Fruit fly (Drosophila melanogaster) whole organism, embryonic: Measurements from ENCODE around the gene CG14237.
A peak's percentile ranks its signal among the peaks of the same experiment; 100 is the strongest.

Experiments
- B-H1 ChIP-seq: fragments of 200-800 bp; sonication (Bioruptor generic); IDR thresholded peaks from 3 replicates; pipeline ENCODE4 v1.3.6; 2022; ENCODE audit warnings: missing biosample characterization, missing genetic modification characterization
- BEAF-32 ChIP-seq: fragments of 200-800 bp; sonication (Bioruptor generic); optimal IDR thresholded peaks from 3 replicates; lab custom pipeline; 2017; ENCODE audit warnings: missing biosample characterization, missing genetic modification characterization, mild to moderate bottlenecking, moderate library complexity, missing genetic modification reagents
- CG11695 ChIP-seq: fragments of 200-800 bp; sonication (Bioruptor generic); IDR thresholded peaks from 3 replicates; pipeline ENCODE4 v1.3.6; 2022; ENCODE audit warnings: missing biosample characterization, missing genetic modification characterization
- CG13894 ChIP-seq: fragments of 200-800 bp; sonication (Bioruptor generic); optimal IDR thresholded peaks from 3 replicates; lab custom pipeline; 2018; ENCODE audit warnings: missing biosample characterization, mild to moderate bottlenecking, missing genetic modification characterization, moderate library complexity
- CG15269 ChIP-seq: fragments of 200-800 bp; sonication (Bioruptor generic); optimal IDR thresholded peaks from 2 replicates; lab custom pipeline; 2018; ENCODE audit warnings: missing biosample characterization, mild to moderate bottlenecking, missing genetic modification characterization, moderate library complexity
- CG15514 ChIP-seq: fragments of 200-800 bp; sonication (Bioruptor generic); optimal IDR thresholded peaks from 3 replicates; lab custom pipeline; 2017; ENCODE audit warnings: missing biosample characterization, missing genetic modification characterization, mild to moderate bottlenecking, moderate library complexity, missing genetic modification reagents
- CG17385 ChIP-seq: fragments of 200-800 bp; sonication (Bioruptor generic); optimal IDR thresholded peaks from 3 replicates; lab custom pipeline; 2018; ENCODE audit warnings: missing biosample characterization, mild to moderate bottlenecking, missing genetic modification characterization
- CG18599 ChIP-seq: fragments of 200-800 bp; sonication (Bioruptor generic); optimal IDR thresholded peaks from 3 replicates; lab custom pipeline; 2017; ENCODE audit warnings: missing biosample characterization, missing genetic modification characterization, mild to moderate bottlenecking, moderate library complexity, missing genetic modification reagents
- CG2120 ChIP-seq: fragments of 200-800 bp; sonication (Bioruptor generic); optimal IDR thresholded peaks from 3 replicates; lab custom pipeline; 2016; ENCODE audit warnings: missing biosample characterization, missing genetic modification characterization
- CG30403 ChIP-seq: fragments of 200-800 bp; sonication (Bioruptor generic); optimal IDR thresholded peaks from 3 replicates; lab custom pipeline; 2016; ENCODE audit warnings: missing biosample characterization, missing genetic modification characterization
- CG3281 ChIP-seq: fragments of 200-800 bp; sonication (Bioruptor generic); optimal IDR thresholded peaks from 3 replicates; lab custom pipeline; 2017; ENCODE audit warnings: missing biosample characterization, mild to moderate bottlenecking, missing genetic modification characterization
- CG34224 ChIP-seq: fragments of 200-800 bp; sonication (Bioruptor generic); IDR thresholded peaks from 3 replicates; pipeline ENCODE4 v1.3.6; 2022; ENCODE audit warnings: missing biosample characterization, missing genetic modification characterization; ENCODE audit not compliant: partially characterized antibody
- CG34422 ChIP-seq: fragments of 200-800 bp; sonication (Bioruptor generic); IDR thresholded peaks from 3 replicates; pipeline ENCODE4 v1.3.6; 2022; ENCODE audit warnings: missing biosample characterization, missing genetic modification characterization
- CG3838 ChIP-seq: fragments of 200-800 bp; sonication (Bioruptor generic); optimal IDR thresholded peaks from 3 replicates; lab custom pipeline; 2016; ENCODE audit warnings: missing biosample characterization, missing genetic modification characterization
- CG4424 ChIP-seq: fragments of 200-800 bp; sonication (Bioruptor generic); optimal IDR thresholded peaks from 3 replicates; lab custom pipeline; 2016; ENCODE audit warnings: missing biosample characterization, missing genetic modification characterization
- CG4820 ChIP-seq: fragments of 200-800 bp; sonication (Bioruptor generic); optimal IDR thresholded peaks from 3 replicates; lab custom pipeline; 2016; ENCODE audit warnings: missing biosample characterization, missing genetic modification characterization
- Deaf1 ChIP-seq: fragments of 200-800 bp; optimal IDR thresholded peaks from 3 replicates; lab custom pipeline; 2019; ENCODE audit warnings: missing biosample characterization, mild to moderate bottlenecking, missing genetic modification characterization, moderate library complexity
- Fer1 ChIP-seq: fragments of 200-800 bp; sonication (Bioruptor generic); optimal IDR thresholded peaks from 2 replicates; lab custom pipeline; 2017; ENCODE audit warnings: missing biosample characterization, mild to moderate bottlenecking, missing genetic modification characterization
- Fer3 ChIP-seq: fragments of 200-800 bp; sonication (Bioruptor generic); optimal IDR thresholded peaks from 2 replicates; lab custom pipeline; 2018; ENCODE audit warnings: missing biosample characterization, mild to moderate bottlenecking, missing genetic modification characterization, moderate library complexity
- HHEX ChIP-seq: fragments of 200-800 bp; sonication (Bioruptor generic); optimal IDR thresholded peaks from 3 replicates; lab custom pipeline; 2017; ENCODE audit warnings: missing biosample characterization, mild to moderate bottlenecking, missing genetic modification characterization, missing genetic modification reagents
- Hey ChIP-seq: fragments of 200-800 bp; sonication (Bioruptor generic); optimal IDR thresholded peaks from 3 replicates; lab custom pipeline; 2018; ENCODE audit warnings: missing biosample characterization, mild to moderate bottlenecking, missing genetic modification characterization
- Hr51 ChIP-seq, 2 experiments: fragments of 200-800 bp; sonication (Bioruptor generic); optimal IDR thresholded peaks; 2 replicates in 1 of 2; 3 replicates in 1 of 2; lab custom pipeline; 2016 to 2018; ENCODE audit warnings: missing biosample characterization in 2 of 2, missing genetic modification characterization in 2 of 2, mild to moderate bottlenecking in 1 of 2, moderate library complexity in 1 of 2
- Meics ChIP-seq: fragments of 200-800 bp; sonication (Bioruptor generic); optimal IDR thresholded peaks from 2 replicates; lab custom pipeline; 2017; ENCODE audit warnings: missing biosample characterization, mild to moderate bottlenecking, missing genetic modification characterization
- Oli ChIP-seq: fragments of 200-800 bp; sonication (Bioruptor generic); optimal IDR thresholded peaks from 2 replicates; lab custom pipeline; 2018; ENCODE audit warnings: missing biosample characterization, mild to moderate bottlenecking, missing genetic modification characterization, moderate library complexity
- Sox102F ChIP-seq: fragments of 200-800 bp; sonication (Bioruptor generic); optimal IDR thresholded peaks from 2 replicates; lab custom pipeline; 2018; ENCODE audit warnings: missing biosample characterization, mild to moderate bottlenecking, missing genetic modification characterization, moderate library complexity
- Xbp1 ChIP-seq: fragments of 200-800 bp; sonication (Bioruptor generic); optimal IDR thresholded peaks from 3 replicates; lab custom pipeline; 2016; ENCODE audit warnings: missing biosample characterization, mild to moderate bottlenecking, missing genetic modification characterization
- abd-A ChIP-seq: fragments of 200-800 bp; sonication (Bioruptor generic); optimal IDR thresholded peaks from 3 replicates; lab custom pipeline; 2019; ENCODE audit warnings: missing biosample characterization, mild to moderate bottlenecking, missing genetic modification characterization, moderate library complexity
- chinmo ChIP-seq: fragments of 200-800 bp; sonication (Bioruptor generic); IDR thresholded peaks from 4 replicates; pipeline ENCODE4 v1.3.6; 2022; ENCODE audit warnings: missing biosample characterization, missing genetic modification characterization; ENCODE audit not compliant: partially characterized antibody
- crol ChIP-seq: fragments of 200-800 bp; sonication (Bioruptor generic); IDR thresholded peaks from 2 replicates; pipeline ENCODE4 v1.3.6; 2022; ENCODE audit warnings: missing biosample characterization, missing genetic modification characterization
- cwo ChIP-seq: fragments of 200-800 bp; sonication (Bioruptor generic); optimal IDR thresholded peaks from 3 replicates; lab custom pipeline; 2017; ENCODE audit warnings: missing biosample characterization, missing genetic modification characterization, mild to moderate bottlenecking, moderate library complexity, missing genetic modification reagents
- dysf ChIP-seq: fragments of 200-800 bp; sonication (Bioruptor generic); IDR thresholded peaks from 3 replicates; pipeline ENCODE4 v1.3.6; 2022; ENCODE audit warnings: missing biosample characterization, missing genetic modification characterization
- ems ChIP-seq: fragments of 200-800 bp; sonication (Bioruptor generic); optimal IDR thresholded peaks from 3 replicates; lab custom pipeline; 2016; ENCODE audit warnings: missing biosample characterization, missing genetic modification characterization
- hkb ChIP-seq, 2 experiments: fragments of 200-800 bp in 1 of 2; fragments of >200 bp in 1 of 2; sonication (Bioruptor generic) in 1 of 2; IDR thresholded peaks in 1 of 2; optimal IDR thresholded peaks in 1 of 2; 2 replicates each; pipeline versions ENCODE4 v1.3.6 to Lab custom; 2017 to 2022; ENCODE audit warnings: missing biosample characterization in 1 of 2, missing genetic modification characterization in 1 of 2
- klu ChIP-seq: fragments of 200-800 bp; sonication (Bioruptor generic); IDR thresholded peaks from 2 replicates; pipeline ENCODE4 v1.3.6; 2022; ENCODE audit warnings: missing biosample characterization, missing genetic modification characterization
- lab ChIP-seq: fragments of 200-800 bp; sonication (Bioruptor generic); optimal IDR thresholded peaks from 3 replicates; lab custom pipeline; 2017; ENCODE audit warnings: missing biosample characterization, missing genetic modification characterization, mild to moderate bottlenecking, moderate library complexity, missing genetic modification reagents
- lbe ChIP-seq: fragments of 200-800 bp; sonication (Bioruptor generic); optimal IDR thresholded peaks from 2 replicates; lab custom pipeline; 2016; ENCODE audit warnings: missing biosample characterization, mild to moderate bottlenecking, missing genetic modification characterization
- lmd ChIP-seq: fragments of 200-800 bp; sonication (Bioruptor generic); IDR thresholded peaks from 2 replicates; pipeline ENCODE4 v1.3.6; 2022; ENCODE audit warnings: missing biosample characterization, missing genetic modification characterization
- mirr ChIP-seq: fragments of 200-800 bp; sonication (Bioruptor generic); optimal IDR thresholded peaks from 3 replicates; lab custom pipeline; 2018; ENCODE audit warnings: missing biosample characterization, mild to moderate bottlenecking, missing genetic modification characterization
- nmo ChIP-seq: fragments of 200-800 bp; sonication (Bioruptor generic); optimal IDR thresholded peaks from 2 replicates; lab custom pipeline; 2018; ENCODE audit warnings: missing biosample characterization, mild to moderate bottlenecking, missing genetic modification characterization, moderate library complexity
- otp ChIP-seq: fragments of 200-800 bp; sonication (Bioruptor generic); IDR thresholded peaks from 3 replicates; pipeline ENCODE4, ENCODE4 v1.3.6; 2022; ENCODE audit warnings: missing biosample characterization, missing genetic modification characterization
- pan ChIP-seq, 4 experiments: fragments of >200 bp in 3 of 4; fragments of 200-800 bp in 1 of 4; sonication (Bioruptor generic) in 1 of 4; optimal IDR thresholded peaks in 3 of 4; IDR thresholded peaks in 1 of 4; 2 replicates each; pipeline versions ENCODE4 v1.3.6 to Lab custom; 2017 to 2022; ENCODE audit warnings: missing biosample characterization in 2 of 4, missing genetic modification characterization in 2 of 4, mixed read lengths in 1 of 4
- phol ChIP-seq: fragments of 200-800 bp; sonication (Bioruptor generic); optimal IDR thresholded peaks from 3 replicates; lab custom pipeline; 2018; ENCODE audit warnings: missing biosample characterization, mild to moderate bottlenecking, missing genetic modification characterization, moderate library complexity
- sima ChIP-seq: fragments of 200-800 bp; sonication (Bioruptor generic); optimal IDR thresholded peaks from 2 replicates; lab custom pipeline; 2016; ENCODE audit warnings: missing biosample characterization, missing genetic modification characterization
- sr ChIP-seq: fragments of 200-800 bp; sonication (Bioruptor generic); IDR thresholded peaks from 3 replicates; pipeline ENCODE4 v1.3.6; 2022; ENCODE audit warnings: missing biosample characterization, missing genetic modification characterization
- stwl ChIP-seq: fragments of 200-800 bp; sonication (Bioruptor generic); optimal IDR thresholded peaks from 3 replicates; lab custom pipeline; 2018; ENCODE audit warnings: missing biosample characterization, mild to moderate bottlenecking, missing genetic modification characterization, moderate library complexity
- zfh1 ChIP-seq: fragments of 200-800 bp; sonication (Bioruptor generic); IDR thresholded peaks from 3 replicates; pipeline ENCODE4 v1.3.6; 2022; ENCODE audit warnings: missing biosample characterization, missing genetic modification characterization

Gene CG14237

DNA sequence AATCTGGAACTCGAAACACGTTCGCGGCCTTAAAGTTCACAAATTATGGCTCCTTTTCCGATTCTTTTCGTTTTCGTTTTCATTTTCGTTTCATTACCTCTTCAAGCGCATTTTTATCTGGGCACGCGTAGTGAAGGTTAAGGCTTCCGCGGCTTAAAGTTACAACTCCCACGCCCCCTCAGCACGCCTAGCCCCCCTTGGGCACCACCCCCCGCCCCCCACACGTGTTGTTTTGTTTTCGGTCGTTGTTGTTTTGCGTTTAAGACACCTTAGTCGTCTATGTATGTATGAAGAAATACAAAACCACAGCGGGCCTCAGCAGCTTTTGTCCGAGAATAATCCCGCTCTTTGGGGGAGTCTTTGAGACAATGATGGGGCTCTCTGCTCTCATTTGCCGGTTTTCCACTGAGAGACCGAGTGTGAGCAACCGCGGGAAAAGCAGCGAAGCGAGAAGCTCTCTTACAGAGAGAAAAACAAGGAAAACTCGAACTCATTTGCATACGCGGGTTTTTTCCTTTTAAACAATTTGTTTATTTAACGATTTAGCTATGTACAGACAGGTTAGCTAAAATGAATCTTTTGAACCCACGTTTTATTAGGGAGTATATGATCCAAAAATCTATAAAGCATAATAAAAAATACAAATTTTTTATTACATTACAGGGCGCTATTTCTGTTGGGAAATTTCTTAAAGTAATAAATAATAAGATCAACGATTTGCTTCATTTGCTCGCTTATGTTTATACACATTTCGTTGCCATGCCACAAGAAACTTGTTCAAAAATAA is 5.7 kb downstream of the CG14237 start:
- TF ChIP-seq sr (GFP tag; lab: Robert Waterston, UW) (peak; percentile 86), cwo (GFP tag; lab: Kevin White, UChicago) (peak; percentile 75), sima (GFP tag; lab: Kevin White, UChicago) (no peak), stwl (tag; lab: Kevin White, UChicago) (no peak), CG4820 (peak; percentile 15), Meics (GFP tag; lab: Kevin White, UChicago) (peak; percentile 53), ems (GFP tag; lab: Kevin White, UChicago) (peak; percentile 16), B-H1 (GFP tag; lab: Robert Waterston, UW) (no peak; the same call in 2 of the 3 replicates), CG34224 (0 out of 3 replicates have a peak, but pooled peaks have one; percentile 15), CG17385 (peak; percentile 43), lab (GFP tag; lab: Kevin White, UChicago) (peak; percentile 39), CG2120 (GFP tag; lab: Kevin White, UChicago) (peak; percentile 17), Xbp1 (GFP tag; lab: Kevin White, UChicago) (peak; percentile 4), BEAF-32 (GFP tag; lab: Kevin White, UChicago) (no peak), Fer3 (tag; lab: Kevin White, UChicago) (peak; percentile 33), crol (GFP tag; lab: Robert Waterston, UW) (peak; percentile 77), CG30403 (GFP tag; lab: Kevin White, UChicago) (peak; percentile 22), lbe (GFP tag; lab: Kevin White, UChicago) (no peak), CG13894 (tag; lab: Kevin White, UChicago) (peak; percentile 46), chinmo (GFP tag; lab: Robert Waterston, UW) (peak; percentile 79; the same call in 2 of the 4 replicates), hkb (optimal IDR thresholded peaks at IDR 0.05; lab: Kevin White, UChicago) (no peak), hkb (GFP tag; IDR thresholded peaks at IDR 0.05; lab: Robert Waterston, UW) (peak; percentile 44; the same call in 1 of the 2 replicates), Sox102F (GFP tag; lab: Kevin White, UChicago) (peak; percentile 34), phol (tag; lab: Kevin White, UChicago) (peak; percentile 26), Hr51 (GFP tag; optimal IDR thresholded peaks at IDR 0.05; lab: Kevin White, UChicago) (peak in 1 of 2 experiments; percentile 34), CG3838 (no peak), zfh1 (GFP tag; lab: Robert Waterston, UW) (peak; percentile 21; the same call in 1 of the 3 replicates), abd-A (tag; lab: Kevin White, UChicago) (peak; percentile 72), CG18599 (peak; percentile 12), pan (optimal IDR thresholded peaks at IDR 0.05; lab: Kevin White, UChicago) (no peak), pan (GFP tag; optimal IDR thresholded peaks at IDR 0.05 in 1 of 2, IDR thresholded peaks at IDR 0.05 in 1 of 2) (peak in 1 of 2 experiments; percentile 59), dysf (peak; percentile 52; the same call in 2 of the 3 replicates), klu (GFP tag; lab: Robert Waterston, UW) (peak; percentile 81), Oli (tag; lab: Kevin White, UChicago) (peak; percentile 18), Fer1 (peak; percentile 45), CG15269 (tag; lab: Kevin White, UChicago) (peak; percentile 39), CG11695 (GFP tag; lab: Robert Waterston, UW) (peak; percentile 49; the same call in 1 of the 3 replicates), HHEX (GFP tag; lab: Kevin White, UChicago) (peak; percentile 35), Deaf1 (tag; lab: Kevin White, UChicago) (peak; percentile 17), mirr (GFP tag; lab: Kevin White, UChicago) (peak; percentile 56), CG15514 (no peak), Hey (tag; lab: Kevin White, UChicago) (no peak), otp (no peak), lmd (0 out of 2 replicates have a peak, but pooled peaks have one; percentile 36), CG3281 (GFP tag; lab: Kevin White, UChicago) (peak; percentile 47), CG34422 (GFP tag; lab: Robert Waterston, UW) (no peak), nmo (GFP tag; lab: Kevin White, UChicago) (peak; percentile 25), CG4424 (GFP tag; lab: Kevin White, UChicago) (peak; percentile 8)
